Fruit fly (Drosophila melanogaster): ENCODE results near the gene CG15337.

CG15337 gene

DNA sequence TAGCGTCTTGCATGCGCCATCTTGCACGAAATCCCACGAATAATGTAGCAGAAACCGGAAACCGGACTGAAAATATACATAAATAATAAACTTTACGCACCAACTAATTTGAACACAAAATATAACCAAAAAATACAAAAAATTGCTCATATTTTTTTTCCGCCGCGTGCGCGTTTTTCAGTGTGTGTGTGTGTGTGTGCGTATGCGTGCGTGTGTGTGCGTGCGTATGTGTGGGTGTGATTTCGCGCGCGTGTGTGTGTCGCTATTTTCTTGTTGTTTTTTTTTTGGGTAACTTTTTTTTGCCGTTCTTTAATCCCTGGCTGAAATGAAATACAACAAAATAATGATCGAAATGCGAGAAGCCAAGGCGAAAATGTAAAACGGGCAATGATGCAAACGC, 19.1 kb downstream of the CG15337 start:
- TF ChIP-seq CG15710 (tag; optimal IDR thresholded peaks at IDR 0.05) (no peak), CG14655 (GFP tag; optimal IDR thresholded peaks at IDR 0.05) (no peak)

DNA sequence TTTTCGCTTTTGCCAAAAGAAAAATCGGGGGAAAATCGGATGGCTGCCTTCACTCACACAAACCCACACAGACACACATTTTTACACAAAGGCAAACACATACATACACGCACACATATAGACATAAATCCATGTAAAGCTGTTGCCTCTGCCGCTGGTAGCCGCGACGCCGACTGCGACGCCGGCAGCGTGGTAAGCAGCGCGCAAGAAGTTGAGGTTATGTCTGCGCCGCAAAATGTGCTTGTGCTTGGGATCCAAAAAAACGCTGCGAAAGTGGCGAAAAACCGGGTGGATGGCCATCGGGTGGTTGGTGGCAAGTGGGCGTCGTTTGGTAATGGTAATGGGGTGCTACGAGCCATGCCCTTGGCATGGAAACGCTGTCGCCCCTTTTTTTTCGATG, 20.0 kb downstream of the CG15337 start:
- TF ChIP-seq CG10348 (GFP tag; IDR thresholded peaks at IDR 0.05), result no peak
- TF ChIP-seq CG34367 (tag; optimal IDR thresholded peaks at IDR 0.05), result no peak
- TF ChIP-seq Pif1B (GFP tag; optimal IDR thresholded peaks at IDR 0.05), result no peak
- TF ChIP-seq Pif1A (GFP tag; optimal IDR thresholded peaks at IDR 0.05), result no peak
- TF ChIP-seq CG32121 (GFP tag; IDR thresholded peaks at IDR 0.05), result no peak
- TF ChIP-seq CG17806 (tag; optimal IDR thresholded peaks at IDR 0.05), result no peak
- no peak for TF ChIP-seq CG9948 (tag; optimal IDR thresholded peaks at IDR 0.05)
- no peak for TF ChIP-seq CG4496 (GFP tag; IDR thresholded peaks at IDR 0.05)
- TF ChIP-seq Snoo (tag; optimal IDR thresholded peaks at IDR 0.05), result no peak
- no peak for TF ChIP-seq CG13204 (GFP tag; optimal IDR thresholded peaks at IDR 0.05)
- no peak for TF ChIP-seq fd96Ca (GFP tag; IDR thresholded peaks at IDR 0.05)

DNA sequence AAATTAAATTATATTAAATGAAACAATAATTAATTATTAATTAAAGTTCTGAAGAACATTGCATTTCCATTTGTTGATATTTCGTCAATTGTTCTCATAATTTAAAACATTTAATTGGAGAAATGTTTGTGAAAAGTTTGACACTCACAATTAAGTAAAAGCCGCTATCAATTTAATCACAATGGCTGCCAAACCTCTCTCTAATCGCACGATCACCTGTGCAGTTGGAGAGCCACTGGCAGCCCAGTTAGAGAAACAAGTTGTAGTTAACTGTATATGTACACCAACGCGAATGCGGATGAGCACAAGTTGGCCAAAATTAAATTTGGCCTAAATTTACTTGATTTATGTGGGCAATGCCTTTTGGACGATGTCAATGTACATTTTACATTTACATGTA, 32.3 kb downstream of the CG15337 start:
- TF ChIP-seq CG4496 (GFP tag; IDR thresholded peaks at IDR 0.05) (no peak), D1 (tag; optimal IDR thresholded peaks at IDR 0.05) (no peak), CG9948 (tag; optimal IDR thresholded peaks at IDR 0.05) (no peak), CG13204 (GFP tag; optimal IDR thresholded peaks at IDR 0.05) (no peak)

DNA sequence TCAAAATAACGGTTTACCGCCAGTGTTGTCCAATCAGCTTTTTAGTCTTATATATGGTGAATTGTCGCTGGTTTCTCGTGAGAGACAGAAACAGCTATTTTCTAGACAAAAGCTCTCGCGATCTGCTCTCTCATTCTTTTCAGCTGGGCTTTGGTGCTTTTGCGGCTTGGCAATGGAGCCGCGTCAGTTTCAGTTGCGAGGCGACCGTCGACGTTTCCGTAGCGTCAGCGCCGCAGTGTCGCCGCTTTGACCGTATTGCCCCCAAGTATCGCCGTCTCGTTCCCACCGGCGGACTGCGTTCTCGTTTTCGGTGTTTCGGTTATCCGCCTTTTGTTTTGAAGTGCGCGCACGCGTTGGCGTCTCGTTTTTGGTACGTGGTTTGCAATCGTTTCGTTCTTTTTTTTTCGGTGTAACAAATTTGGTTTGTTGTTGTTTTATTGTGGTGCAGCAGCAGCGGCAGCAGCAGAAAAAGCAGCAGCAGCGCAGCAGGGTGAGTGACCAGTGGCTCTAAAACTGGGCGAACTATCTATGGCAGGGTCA, 33.2 kb downstream of the CG15337 start:
- TF ChIP-seq Snoo (tag; optimal IDR thresholded peaks at IDR 0.05), result peak; percentile 6
- TF ChIP-seq Ets98B (GFP tag; IDR thresholded peaks at IDR 0.05), result peak; percentile 62; the same call in 1 of the 2 replicates
- TF ChIP-seq Pif1A (GFP tag; optimal IDR thresholded peaks at IDR 0.05), result no peak
- peak; percentile 68 for TF ChIP-seq EcR (GFP tag; optimal IDR thresholded peaks at IDR 0.05)
- TF ChIP-seq CG13204 (GFP tag; optimal IDR thresholded peaks at IDR 0.05), result peak; percentile 95
- TF ChIP-seq CG14655 (GFP tag; optimal IDR thresholded peaks at IDR 0.05), result no peak
- TF ChIP-seq CG17806 (tag; optimal IDR thresholded peaks at IDR 0.05), result no peak
- TF ChIP-seq CG15710 (tag; optimal IDR thresholded peaks at IDR 0.05), result no peak
- TF ChIP-seq rn (GFP tag; IDR thresholded peaks at IDR 0.05), result no peak
- TF ChIP-seq CG8159 (tag; optimal IDR thresholded peaks at IDR 0.05), result peak; percentile 1
- no peak for TF ChIP-seq D1 (tag; optimal IDR thresholded peaks at IDR 0.05)
- TF ChIP-seq CG12605 (GFP tag; IDR thresholded peaks at IDR 0.05), result peak; percentile 44; the same call in 1 of the 2 replicates
- no peak for TF ChIP-seq Pif1B (GFP tag; optimal IDR thresholded peaks at IDR 0.05)
- TF ChIP-seq CG32121 (GFP tag; IDR thresholded peaks at IDR 0.05), result peak; percentile 59
- no peak for TF ChIP-seq CG10348 (GFP tag; IDR thresholded peaks at IDR 0.05)
- TF ChIP-seq CG4496 (GFP tag; IDR thresholded peaks at IDR 0.05), result 0 out of 3 replicates have a peak, but pooled peaks have one; percentile 60
- 0 out of 3 replicates have a peak, but pooled peaks have one; percentile 43 for TF ChIP-seq fd96Ca (GFP tag; IDR thresholded peaks at IDR 0.05)
- TF ChIP-seq gl (tag; optimal IDR thresholded peaks at IDR 0.05), result no peak

DNA sequence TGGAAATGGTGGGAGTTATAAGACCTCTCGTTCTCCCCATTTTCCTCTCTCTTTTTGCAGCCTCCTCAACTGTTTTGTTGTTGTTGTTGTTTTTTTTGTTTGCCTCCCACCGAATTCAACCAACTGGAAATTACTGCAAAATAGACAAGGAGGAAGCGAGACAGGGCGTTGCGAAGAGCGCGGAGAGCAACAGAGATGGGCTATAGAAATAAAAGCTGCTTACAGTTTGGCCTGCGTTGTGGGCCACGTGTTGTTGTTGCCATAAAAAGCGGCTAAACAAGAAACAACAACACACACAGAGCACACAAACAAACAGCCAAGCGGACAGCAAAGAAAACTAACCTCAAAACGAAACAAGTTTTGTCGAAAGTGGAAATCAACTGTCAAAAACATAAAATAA, 34.7 kb downstream of the CG15337 start:
- TF ChIP-seq CG34367 (tag; optimal IDR thresholded peaks at IDR 0.05), result no peak
- peak; percentile 48 for TF ChIP-seq CG13204 (GFP tag; optimal IDR thresholded peaks at IDR 0.05)

DNA sequence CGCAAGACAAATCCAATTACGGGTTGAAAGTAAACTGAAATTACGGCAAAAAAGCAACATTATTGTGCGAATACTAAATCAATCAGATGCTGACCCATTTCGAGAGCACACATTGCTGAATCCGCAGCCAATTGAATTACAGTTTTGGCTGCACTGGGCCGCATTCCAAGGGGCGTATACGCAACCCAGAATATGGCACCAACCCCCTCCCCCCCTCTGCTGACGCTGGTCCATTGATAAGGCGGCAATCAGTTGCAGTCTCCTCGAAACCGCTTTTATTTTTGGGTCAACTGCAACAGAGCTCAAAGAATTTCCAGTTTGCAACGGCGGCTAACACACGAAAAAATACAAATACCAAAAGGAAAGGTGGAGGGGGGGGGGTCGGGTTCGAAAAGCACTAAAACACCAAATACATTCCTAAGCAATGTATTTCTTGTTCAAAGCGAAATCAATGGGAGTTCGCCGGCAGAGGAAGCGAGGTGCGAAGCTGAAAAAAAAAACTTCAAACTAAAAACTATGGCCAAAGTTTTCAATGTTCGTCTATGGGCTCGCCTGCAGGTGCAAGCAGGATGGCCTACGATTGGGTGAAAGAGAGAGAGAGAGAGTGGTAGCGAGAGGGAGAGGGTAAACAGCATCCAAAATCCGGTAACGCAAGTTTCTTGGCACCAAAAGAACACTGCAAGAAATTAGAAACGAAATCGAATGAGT, 35.7 kb downstream of the CG15337 start:
- no peak for TF ChIP-seq CG9948 (tag; optimal IDR thresholded peaks at IDR 0.05)
- no peak for TF ChIP-seq Pif1B (GFP tag; optimal IDR thresholded peaks at IDR 0.05)
- TF ChIP-seq CG10348 (GFP tag; IDR thresholded peaks at IDR 0.05), result no peak
- no peak for TF ChIP-seq CG8301 (tag; optimal IDR thresholded peaks at IDR 0.05)
- no peak for TF ChIP-seq EcR (GFP tag; optimal IDR thresholded peaks at IDR 0.05)

dm6 chrX:8196157-8196526, 36.3 kb downstream of the CG15337 start:
- TF ChIP-seq CG14655 (GFP tag; optimal IDR thresholded peaks at IDR 0.05) (peak; percentile 51), CG34367 (tag; optimal IDR thresholded peaks at IDR 0.05) (no peak), Ets98B (GFP tag; IDR thresholded peaks at IDR 0.05) (no peak), CG9948 (tag; optimal IDR thresholded peaks at IDR 0.05) (peak; percentile 23), CG8301 (tag; optimal IDR thresholded peaks at IDR 0.05) (peak; percentile 24), CG17806 (tag; optimal IDR thresholded peaks at IDR 0.05) (no peak), fd96Ca (GFP tag; IDR thresholded peaks at IDR 0.05) (no peak), CG32121 (GFP tag; IDR thresholded peaks at IDR 0.05) (no peak), CG10348 (GFP tag; IDR thresholded peaks at IDR 0.05) (no peak), rn (GFP tag; IDR thresholded peaks at IDR 0.05) (no peak), Pif1B (GFP tag; optimal IDR thresholded peaks at IDR 0.05) (no peak), CG4496 (GFP tag; IDR thresholded peaks at IDR 0.05) (no peak), Snoo (tag; optimal IDR thresholded peaks at IDR 0.05) (peak; percentile 25), CG13204 (GFP tag; optimal IDR thresholded peaks at IDR 0.05) (no peak), CG15710 (tag; optimal IDR thresholded peaks at IDR 0.05) (no peak), CG8159 (tag; optimal IDR thresholded peaks at IDR 0.05) (peak; percentile 38), Pif1A (GFP tag; optimal IDR thresholded peaks at IDR 0.05) (no peak), CG12605 (GFP tag; IDR thresholded peaks at IDR 0.05) (no peak), gl (tag; optimal IDR thresholded peaks at IDR 0.05) (no peak), D1 (tag; optimal IDR thresholded peaks at IDR 0.05) (no peak), EcR (GFP tag; optimal IDR thresholded peaks at IDR 0.05) (no peak)

Data from whole organism, pupa.